Worm (Caenorhabditis elegans) whole organism, L4 larva: ENCODE measurements around the gene F46C5.10.

Experiments
- F37D6.2 ChIP-seq: sonication (generic microtip); optimal IDR thresholded peaks from 2 replicates; lab custom pipeline; 2016; ENCODE audit warnings: mild to moderate bottlenecking, missing genetic modification characterization, missing compliant biosample characterization
- R02D3.7 ChIP-seq: fragments of 150-350 bp; sonication (generic microtip); optimal IDR thresholded peaks from 3 replicates; lab custom pipeline; 2014; ENCODE audit warnings: missing biosample characterization, missing genetic modification characterization
- T20F7.1 ChIP-seq: fragments of 200-800 bp; sonication (Bioruptor generic); optimal IDR thresholded peaks from 2 replicates; lab custom pipeline; 2018; ENCODE audit warnings: mild to moderate bottlenecking, missing genetic modification characterization, missing compliant biosample characterization
- Y75B8A.6 ChIP-seq: fragments of 200-800 bp; sonication (Bioruptor generic); IDR thresholded peaks from 2 replicates; pipeline ENCODE4 v1.3.6; 2022; ENCODE audit warnings: missing genetic modification reagents, missing genetic modification characterization, missing compliant biosample characterization
- aha-1 ChIP-seq: fragments of 150-350 bp; peaks from one replicate; lab custom pipeline; 2014; ENCODE audit warnings: missing biosample characterization, missing genetic modification characterization
- ceh-32 ChIP-seq: sonication (generic microtip); optimal IDR thresholded peaks from 2 replicates; lab custom pipeline; 2016; ENCODE audit warnings: mild to moderate bottlenecking, missing genetic modification characterization, missing compliant biosample characterization; ENCODE audit not compliant: poor library complexity
- ces-1 ChIP-seq: fragments of 150-350 bp; sonication (generic microtip); optimal IDR thresholded peaks from 4 replicates; lab custom pipeline; 2014; ENCODE audit warnings: missing biosample characterization, missing genetic modification reagents, missing genetic modification characterization
- dpl-1 ChIP-seq: fragments of 150-350 bp; optimal IDR thresholded peaks from 2 replicates; lab custom pipeline; 2014; ENCODE audit warnings: missing biosample characterization, missing genetic modification reagents, missing genetic modification characterization
- egl-27 ChIP-seq: sonication (generic microtip); optimal IDR thresholded peaks from 3 replicates; lab custom pipeline; 2017; ENCODE audit warnings: missing biosample characterization, missing genetic modification reagents, missing genetic modification characterization
- fkh-10 ChIP-seq: fragments of 150-350 bp; optimal IDR thresholded peaks from 2 replicates; lab custom pipeline; 2014; ENCODE audit warnings: missing biosample characterization, missing genetic modification reagents, missing genetic modification characterization
- hif-1 ChIP-seq, 2 experiments: sonication (generic microtip); optimal IDR thresholded peaks; 2 replicates each; lab custom pipeline; 2016 to 2017; ENCODE audit warnings: missing compliant biosample characterization in 2 of 2, missing genetic modification characterization in 2 of 2, missing genetic modification reagents in 2 of 2, missing genotype in 2 of 2, mild to moderate bottlenecking in 1 of 2
- hlh-11 ChIP-seq: fragments of 200-800 bp; sonication (Bioruptor generic); optimal IDR thresholded peaks from 2 replicates; lab custom pipeline; 2018; ENCODE audit warnings: mild to moderate bottlenecking, missing genetic modification characterization, missing compliant biosample characterization
- hlh-30 ChIP-seq: sonication (generic microtip); optimal IDR thresholded peaks from 2 replicates; lab custom pipeline; 2017; ENCODE audit warnings: antibody characterized with exemption, mild to moderate bottlenecking, missing genetic modification characterization, missing compliant biosample characterization; ENCODE audit not compliant: insufficient read depth
- lim-7 ChIP-seq: fragments of 200-800 bp; sonication (Bioruptor generic); IDR thresholded peaks from 2 replicates; pipeline ENCODE4 v1.3.6; 2022; ENCODE audit warnings: missing genetic modification characterization, missing compliant biosample characterization
- lin-13 ChIP-seq: fragments of 150-350 bp; optimal IDR thresholded peaks from 2 replicates; lab custom pipeline; 2014; ENCODE audit warnings: missing biosample characterization, missing genetic modification reagents, missing genetic modification characterization
- lin-38 ChIP-seq: fragments of 200-800 bp; sonication (Bioruptor generic); IDR thresholded peaks from 2 replicates; pipeline ENCODE4 v1.3.6; 2022; ENCODE audit warnings: missing genetic modification reagents, missing genetic modification characterization, missing compliant biosample characterization
- mdl-1 ChIP-seq, 2 experiments: fragments of 150-350 bp in 1 of 2; sonication (generic microtip) in 1 of 2; optimal IDR thresholded peaks; 2 replicates each; lab custom pipeline; 2014 to 2017; ENCODE audit warnings: missing biosample characterization in 2 of 2, missing genetic modification characterization in 2 of 2
- mep-1 ChIP-seq: fragments of 150-350 bp; sonication (generic microtip); optimal IDR thresholded peaks from 3 replicates; lab custom pipeline; 2014; ENCODE audit warnings: missing biosample characterization, missing genetic modification characterization
- mxl-2 ChIP-seq: fragments of 200-800 bp; sonication (Bioruptor generic); conservative IDR thresholded peaks from 2 replicates; pipeline ENCODE4 v1.3.6; 2022; ENCODE audit warnings: missing genetic modification reagents, missing genetic modification characterization, missing compliant biosample characterization
- nhr-25 ChIP-seq: sonication (generic microtip); optimal IDR thresholded peaks from 2 replicates; lab custom pipeline; 2017; ENCODE audit warnings: missing genetic modification characterization, mild to moderate bottlenecking, missing compliant biosample characterization, antibody characterized with exemption, moderate library complexity, borderline replicate concordance; ENCODE audit not compliant: insufficient read depth
- nhr-28 ChIP-seq: fragments of 150-350 bp; optimal IDR thresholded peaks from 2 replicates; lab custom pipeline; 2014; ENCODE audit warnings: missing biosample characterization, missing genetic modification characterization
- nhr-48 ChIP-seq: sonication (generic microtip); optimal IDR thresholded peaks from 2 replicates; lab custom pipeline; 2016; ENCODE audit warnings: mild to moderate bottlenecking, missing genetic modification characterization, missing compliant biosample characterization
- sdz-12 ChIP-seq: fragments of 200-800 bp; sonication (Bioruptor generic); optimal IDR thresholded peaks from 2 replicates; lab custom pipeline; 2018; ENCODE audit warnings: mild to moderate bottlenecking, missing genetic modification characterization, missing compliant biosample characterization
- snpc-1.2 ChIP-seq: fragments of 200-800 bp; sonication (Bioruptor generic); IDR thresholded peaks from 2 replicates; pipeline ENCODE4 v1.3.6; 2022; ENCODE audit warnings: missing genetic modification reagents, missing genetic modification characterization, missing compliant biosample characterization
- unc-62 ChIP-seq, 3 experiments: fragments of 150-350 bp in 1 of 3; sonication (generic microtip); optimal IDR thresholded peaks in 2 of 3; peaks in 1 of 3; 1 replicate in 1 of 3; 2 replicates in 2 of 3; lab custom pipeline; 2014 to 2017; ENCODE audit warnings: missing biosample characterization in 3 of 3, missing genetic modification characterization in 3 of 3, missing genetic modification reagents in 3 of 3, missing genotype in 1 of 3
- zfp-3 ChIP-seq: fragments of 200-800 bp; sonication (Bioruptor generic); conservative IDR thresholded peaks from 2 replicates; pipeline ENCODE4 v1.3.6; 2022; ENCODE audit warnings: missing genetic modification reagents, missing genetic modification characterization, missing compliant biosample characterization
- zip-2 ChIP-seq: fragments of 150-350 bp; optimal IDR thresholded peaks from 2 replicates; lab custom pipeline; 2014; ENCODE audit warnings: missing biosample characterization, missing genetic modification characterization

The F46C5.10 gene

DNA sequence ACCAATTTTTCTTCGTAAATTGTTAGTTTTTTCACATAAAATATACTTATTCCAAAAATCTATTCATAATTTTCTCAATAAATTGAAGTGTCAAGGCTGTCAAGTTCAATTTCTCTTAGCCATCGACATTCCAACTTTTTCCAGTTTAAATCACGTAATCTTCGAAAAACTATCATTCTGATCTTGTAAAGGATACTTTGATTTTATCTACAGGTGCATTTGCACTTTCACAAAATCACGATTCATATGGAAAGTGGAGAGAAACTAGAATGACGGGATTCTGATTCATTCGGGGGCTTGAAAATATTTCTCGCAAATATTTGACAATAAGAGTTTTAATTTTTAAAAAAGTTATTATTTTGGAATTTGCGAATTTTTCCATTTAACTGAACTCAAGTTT, 34.4 kb upstream of the F46C5.10 start:
- no peak for TF ChIP-seq zfp-3 (GFP tag; lab: Robert Waterston, UW)
- TF ChIP-seq aha-1 (tag; lab: Kevin White, UChicago): peak; percentile 54

ce11 chrII:8851996-8852587, 33.3 kb upstream of the F46C5.10 start, which contains the start of gene oac-46:
Gene oac-46, minus strand, starts transcription at chrII:8852096.
- TF ChIP-seq hif-1 (tag; optimal IDR thresholded peaks at IDR 0.05; lab: Kevin White, UChicago): no peak
- peak in 1 of 2 experiments; percentile 8 for TF ChIP-seq unc-62 (GFP tag; optimal IDR thresholded peaks at IDR 0.05 in 1 of 2; lab: Kevin White, UChicago)
- TF ChIP-seq unc-62 (tag; optimal IDR thresholded peaks at IDR 0.05; lab: Kevin White, UChicago): no peak
- TF ChIP-seq mxl-2 (GFP tag; lab: Robert Waterston, UW): no peak
- TF ChIP-seq mep-1 (tag; lab: Kevin White, UChicago): peak; percentile 19
- peak; percentile 44 for TF ChIP-seq nhr-25 (tag; lab: Kevin White, UChicago)
- TF ChIP-seq nhr-28 (tag; lab: Kevin White, UChicago): peak; percentile 21
- TF ChIP-seq, all 104 proteins: peak for 4

- TF ChIP-seq aha-1 (tag; lab: Kevin White, UChicago) (peak; percentile 63), unc-62 (GFP tag; optimal IDR thresholded peaks at IDR 0.05 in 1 of 2; lab: Kevin White, UChicago) (peak in 1 of 2 experiments; percentile 53), unc-62 (tag; optimal IDR thresholded peaks at IDR 0.05; lab: Kevin White, UChicago) (no peak), egl-27 (tag; lab: Kevin White, UChicago) (no peak), fkh-10 (GFP tag; lab: Kevin White, UChicago) (no peak), dpl-1 (GFP tag; lab: Kevin White, UChicago) (no peak), hif-1 (tag; optimal IDR thresholded peaks at IDR 0.05; lab: Kevin White, UChicago) (no peak), sdz-12 (GFP tag; lab: Kevin White, UChicago) (no peak), lim-7 (GFP tag; lab: Robert Waterston, UW) (no peak), snpc-1.2 (GFP tag; lab: Robert Waterston, UW) (no peak), hlh-11 (tag; lab: Kevin White, UChicago) (no peak), Y75B8A.6 (GFP tag; lab: Robert Waterston, UW) (no peak), nhr-48 (tag; lab: Kevin White, UChicago) (no peak)
These were observed 30.2 kb upstream of the F46C5.10 start for ce11 chrII:8848984-8849383.

DNA sequence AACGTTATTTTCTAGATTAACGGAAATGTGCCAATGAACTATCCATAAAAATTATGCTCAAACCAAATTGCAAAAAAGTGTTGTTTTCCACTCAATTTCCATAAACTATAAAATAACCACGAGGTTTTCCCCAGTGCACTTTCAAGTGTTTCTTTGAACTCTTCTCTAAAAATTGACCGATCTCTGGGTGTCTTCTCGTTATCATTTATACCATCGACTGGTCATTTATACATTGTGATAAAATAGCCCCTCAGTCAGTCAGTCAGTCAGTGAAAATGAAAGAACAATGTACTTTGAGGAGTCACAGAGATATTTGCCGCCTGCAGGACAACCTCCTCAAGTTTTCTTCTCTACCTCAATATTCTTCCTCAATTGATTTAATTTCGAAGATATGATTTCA, 27.1 kb upstream of the F46C5.10 start:
- peak in 1 of 2 experiments; percentile 42 for TF ChIP-seq mdl-1 (tag; optimal IDR thresholded peaks at IDR 0.05; lab: Kevin White, UChicago)
- no peak for TF ChIP-seq zip-2
- TF ChIP-seq lin-38 (GFP tag; lab: Robert Waterston, UW): no peak
- TF ChIP-seq R02D3.7 (tag; lab: Kevin White, UChicago): no peak
- TF ChIP-seq hlh-11 (tag; lab: Kevin White, UChicago): peak; percentile 57
- TF ChIP-seq lin-13 (GFP tag; lab: Kevin White, UChicago): no peak
- peak; percentile 47 for TF ChIP-seq hlh-30 (tag; lab: Kevin White, UChicago)
- no peak for TF ChIP-seq T20F7.1 (GFP tag; lab: Kevin White, UChicago)
- no peak for TF ChIP-seq ceh-32 (tag; lab: Kevin White, UChicago)
- TF ChIP-seq nhr-28 (tag; lab: Kevin White, UChicago): peak; percentile 62

DNA sequence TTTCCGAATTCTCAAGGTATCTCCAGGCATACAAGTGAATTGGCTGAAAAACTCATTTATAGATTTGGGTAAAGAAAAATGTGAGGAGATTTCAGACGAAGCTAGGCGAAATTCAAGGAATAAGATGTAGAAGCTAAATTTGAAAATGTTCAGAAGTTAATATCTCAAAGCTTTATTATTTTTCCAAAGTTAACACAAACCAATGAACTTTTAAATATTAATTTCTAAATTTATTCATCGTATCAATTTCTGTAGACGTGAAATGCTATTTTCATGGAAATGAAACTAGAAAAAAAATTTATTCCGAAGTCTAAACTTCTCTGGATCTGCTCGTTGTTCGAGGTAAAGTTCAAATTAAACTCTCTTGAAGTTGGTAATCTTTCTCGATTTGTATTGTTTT, 26.5 kb upstream of the F46C5.10 start, which contains the start of gene agxt-1:
Gene agxt-1 (plus strand): TSS at position 301 of the 400 bp plus-strand sequence.
- TF ChIP-seq ces-1 (GFP tag; lab: Kevin White, UChicago): no peak
- TF ChIP-seq F37D6.2 (tag; lab: Kevin White, UChicago): no peak
- no peak for TF ChIP-seq dpl-1 (GFP tag; lab: Kevin White, UChicago)
